Worm (Caenorhabditis elegans) whole organism, L1 larva: Measurements from ENCODE around the gene hlh-28.

Experiments
- C04F5.9 ChIP-seq: sonication (generic microtip); optimal IDR thresholded peaks from 2 replicates; lab custom pipeline; 2016; ENCODE audit warnings: missing genetic modification characterization, missing compliant biosample characterization
- C34B4.2 ChIP-seq: sonication (generic microtip); optimal IDR thresholded peaks from 2 replicates; lab custom pipeline; 2017; ENCODE audit warnings: mild to moderate bottlenecking, missing genetic modification characterization, missing compliant biosample characterization
- Y116A8C.19 ChIP-seq: sonication (generic microtip); optimal IDR thresholded peaks from 2 replicates; lab custom pipeline; 2016; ENCODE audit warnings: missing compliant biosample characterization, missing genetic modification characterization, borderline replicate concordance
- aha-1 ChIP-seq: fragments of 150-350 bp; optimal IDR thresholded peaks from 2 replicates; lab custom pipeline; 2014; ENCODE audit warnings: missing biosample characterization, missing genetic modification characterization
- aly-2 ChIP-seq: fragments of 150-350 bp; optimal IDR thresholded peaks from 2 replicates; lab custom pipeline; 2014; ENCODE audit warnings: missing biosample characterization, missing genetic modification characterization
- blmp-1 ChIP-seq: fragments of 150-350 bp; optimal IDR thresholded peaks from 2 replicates; lab custom pipeline; 2014; ENCODE audit warnings: missing biosample characterization, missing genetic modification characterization
- ceh-88 ChIP-seq: fragments of 200-800 bp; sonication (Bioruptor generic); IDR thresholded peaks from 2 replicates; pipeline ENCODE4 v1.3.6; 2022; ENCODE audit warnings: missing genetic modification characterization, missing compliant biosample characterization
- ces-1 ChIP-seq: fragments of 150-350 bp; optimal IDR thresholded peaks from 2 replicates; lab custom pipeline; 2014; ENCODE audit warnings: missing biosample characterization, missing genetic modification reagents, missing genetic modification characterization
- dpl-1 ChIP-seq, 3 experiments: fragments of 150-350 bp in 2 of 3; sonication (generic microtip) in 1 of 3; optimal IDR thresholded peaks; 2 replicates each; lab custom pipeline; 2014 to 2017; ENCODE audit warnings: missing biosample characterization in 3 of 3, missing genetic modification characterization in 3 of 3, missing genetic modification reagents in 3 of 3
- efl-1 ChIP-seq, 4 experiments: fragments of 150-350 bp; optimal IDR thresholded peaks in 3 of 4; peaks in 1 of 4; 1 replicate in 1 of 4; 2 replicates in 3 of 4; lab custom pipeline; 2014; ENCODE audit warnings: missing biosample characterization in 2 of 4, missing genetic modification characterization in 2 of 4, missing genetic modification reagents in 2 of 4
- efl-3 ChIP-seq: fragments of 200-800 bp; sonication (Bioruptor generic); optimal IDR thresholded peaks from 2 replicates; lab custom pipeline; 2018; ENCODE audit warnings: mild to moderate bottlenecking, missing genetic modification characterization, missing compliant biosample characterization
- elt-2 ChIP-seq: sonication (generic microtip); optimal IDR thresholded peaks from 2 replicates; lab custom pipeline; 2016; ENCODE audit warnings: missing genetic modification characterization, mild to moderate bottlenecking, inconsistent platforms, missing compliant biosample characterization, missing genetic modification reagents
- ets-5 ChIP-seq: fragments of 200-800 bp; sonication (Bioruptor generic); IDR thresholded peaks from 2 replicates; pipeline ENCODE4 v1.3.6; 2022; ENCODE audit warnings: missing genetic modification characterization, missing compliant biosample characterization
- fkh-4 ChIP-seq: sonication (generic microtip); optimal IDR thresholded peaks from 2 replicates; lab custom pipeline; 2016; ENCODE audit warnings: missing compliant biosample characterization, missing genetic modification characterization, borderline replicate concordance
- fkh-8 ChIP-seq: sonication (generic microtip); optimal IDR thresholded peaks from 2 replicates; lab custom pipeline; 2016; ENCODE audit warnings: mild to moderate bottlenecking, missing genetic modification characterization, missing compliant biosample characterization
- fos-1 ChIP-seq: fragments of 150-350 bp; optimal IDR thresholded peaks from 2 replicates; lab custom pipeline; 2014; ENCODE audit warnings: missing biosample characterization, missing genetic modification characterization
- grh-1 ChIP-seq: fragments of 200-800 bp; sonication (Bioruptor generic); IDR thresholded peaks from 2 replicates; pipeline ENCODE4 v1.3.6; 2022; ENCODE audit warnings: missing genetic modification reagents, missing genetic modification characterization, missing compliant biosample characterization
- hlh-4 ChIP-seq: sonication (generic microtip); optimal IDR thresholded peaks from 2 replicates; lab custom pipeline; 2016; ENCODE audit warnings: mild to moderate bottlenecking, missing genetic modification characterization, missing compliant biosample characterization
- hpl-2 ChIP-seq: fragments of 150-350 bp; optimal IDR thresholded peaks from 2 replicates; lab custom pipeline; 2014; ENCODE audit warnings: missing biosample characterization, missing genetic modification reagents, missing genetic modification characterization
- isw-1 ChIP-seq: fragments of 200-800 bp; sonication (Bioruptor generic); IDR thresholded peaks from 2 replicates; pipeline ENCODE4 v1.3.6; 2022; ENCODE audit warnings: missing genetic modification characterization, missing compliant biosample characterization
- jun-1 ChIP-seq: fragments of 150-350 bp; optimal IDR thresholded peaks from 2 replicates; lab custom pipeline; 2014; ENCODE audit warnings: missing biosample characterization, missing genetic modification reagents, missing genetic modification characterization
- lin-14 ChIP-seq: fragments of 200-800 bp; sonication (Bioruptor generic); optimal IDR thresholded peaks from 2 replicates; lab custom pipeline; 2018; ENCODE audit warnings: mild to moderate bottlenecking, missing genetic modification characterization, moderate library complexity, missing compliant biosample characterization
- lin-35 ChIP-seq, 2 experiments: fragments of 150-350 bp; optimal IDR thresholded peaks; 2 replicates each; lab custom pipeline; 2014; ENCODE audit warnings: missing biosample characterization in 2 of 2, missing genetic modification characterization in 2 of 2, missing genetic modification reagents in 2 of 2
- lsy-2 ChIP-seq, 2 experiments: fragments of 150-350 bp; optimal IDR thresholded peaks; 2 replicates each; lab custom pipeline; 2014; ENCODE audit warnings: missing biosample characterization in 2 of 2, missing genetic modification characterization in 2 of 2
- mab-9 ChIP-seq: fragments of 200-800 bp; sonication (Bioruptor generic); IDR thresholded peaks from 2 replicates; pipeline ENCODE4 v1.3.6; 2022; ENCODE audit warnings: missing genetic modification reagents, missing genetic modification characterization, missing compliant biosample characterization
- mef-2 ChIP-seq: fragments of 150-350 bp; optimal IDR thresholded peaks from 2 replicates; lab custom pipeline; 2014; ENCODE audit warnings: missing biosample characterization, missing genetic modification characterization
- mep-1 ChIP-seq: fragments of 150-350 bp; optimal IDR thresholded peaks from 2 replicates; lab custom pipeline; 2014; ENCODE audit warnings: missing biosample characterization, missing genetic modification characterization
- nhr-12 ChIP-seq: sonication (generic microtip); optimal IDR thresholded peaks from 2 replicates; lab custom pipeline; 2017; ENCODE audit warnings: missing biosample characterization, missing genetic modification characterization
- nhr-20 ChIP-seq: sonication (generic microtip); optimal IDR thresholded peaks from 2 replicates; lab custom pipeline; 2016; ENCODE audit warnings: mild to moderate bottlenecking, missing genetic modification characterization, missing compliant biosample characterization
- nhr-47 ChIP-seq: sonication (generic microtip); optimal IDR thresholded peaks from 2 replicates; lab custom pipeline; 2016; ENCODE audit warnings: mild to moderate bottlenecking, missing genetic modification characterization, moderate library complexity, missing compliant biosample characterization
- nhr-76 ChIP-seq: sonication (generic microtip); optimal IDR thresholded peaks from 2 replicates; lab custom pipeline; 2017; ENCODE audit warnings: missing biosample characterization, missing genetic modification characterization
- nhr-84 ChIP-seq: sonication (generic microtip); optimal IDR thresholded peaks from 2 replicates; lab custom pipeline; 2017; ENCODE audit warnings: missing biosample characterization, missing genetic modification characterization
- nhr-85 ChIP-seq: sonication (generic microtip); peaks from one replicate; lab custom pipeline; 2016; ENCODE audit warnings: missing genetic modification characterization, inconsistent platforms, missing compliant biosample characterization
- pag-3 ChIP-seq: sonication (generic microtip); optimal IDR thresholded peaks from 2 replicates; lab custom pipeline; 2017; ENCODE audit warnings: missing genetic modification characterization, mild to moderate bottlenecking, missing compliant biosample characterization, antibody characterized with exemption, borderline replicate concordance; ENCODE audit not compliant: insufficient read depth
- pqm-1 ChIP-seq: sonication (generic microtip); optimal IDR thresholded peaks from 3 replicates; lab custom pipeline; 2017; ENCODE audit warnings: missing biosample characterization, missing genetic modification characterization
- rnt-1 ChIP-seq: sonication (generic microtip); optimal IDR thresholded peaks from 2 replicates; lab custom pipeline; 2016; ENCODE audit warnings: mild to moderate bottlenecking, missing genetic modification characterization, moderate library complexity, missing compliant biosample characterization
- skn-1 ChIP-seq: fragments of 150-350 bp; optimal IDR thresholded peaks from 2 replicates; lab custom pipeline; 2014; ENCODE audit warnings: missing biosample characterization, missing genetic modification characterization
- snpc-4 ChIP-seq: fragments of 150-350 bp; optimal IDR thresholded peaks from 2 replicates; lab custom pipeline; 2014; ENCODE audit warnings: missing biosample characterization, missing genetic modification characterization
- snu-23 ChIP-seq: sonication (generic microtip); optimal IDR thresholded peaks from 2 replicates; lab custom pipeline; 2016; ENCODE audit warnings: missing genetic modification characterization, missing compliant biosample characterization
- sox-4 ChIP-seq: sonication (generic microtip); optimal IDR thresholded peaks from 2 replicates; lab custom pipeline; 2016; ENCODE audit warnings: missing genetic modification characterization, missing compliant biosample characterization
- sup-37 ChIP-seq: fragments of 200-800 bp; sonication (Bioruptor generic); optimal IDR thresholded peaks from 2 replicates; lab custom pipeline; 2018; ENCODE audit warnings: mild to moderate bottlenecking, missing genetic modification characterization, missing compliant biosample characterization
- swsn-7 ChIP-seq: sonication (generic microtip); optimal IDR thresholded peaks from 2 replicates; lab custom pipeline; 2016; ENCODE audit warnings: missing genetic modification characterization, missing compliant biosample characterization
- tbx-2 ChIP-seq: sonication (generic microtip); optimal IDR thresholded peaks from 2 replicates; lab custom pipeline; 2016; ENCODE audit warnings: missing genetic modification characterization, missing compliant biosample characterization
- unc-130 ChIP-seq: fragments of 150-350 bp; optimal IDR thresholded peaks from 2 replicates; lab custom pipeline; 2017; ENCODE audit warnings: missing biosample characterization, missing genetic modification characterization, inconsistent platforms
- unc-30 ChIP-seq: sonication (generic microtip); optimal IDR thresholded peaks from 2 replicates; lab custom pipeline; 2017; ENCODE audit warnings: missing biosample characterization, missing genetic modification characterization
- unc-86 ChIP-seq: sonication (generic microtip); optimal IDR thresholded peaks from 2 replicates; lab custom pipeline; 2016; ENCODE audit warnings: missing genetic modification characterization, missing compliant biosample characterization
- unc-98 ChIP-seq: fragments of 200-800 bp; sonication (Bioruptor generic); IDR thresholded peaks from 2 replicates; pipeline ENCODE4 v1.3.6; 2022; ENCODE audit warnings: missing genetic modification characterization, missing compliant biosample characterization
- xbp-1 ChIP-seq: sonication (generic microtip); optimal IDR thresholded peaks from 2 replicates; lab custom pipeline; 2016; ENCODE audit warnings: missing genetic modification characterization, missing compliant biosample characterization
- zag-1 ChIP-seq: fragments of 150-350 bp; optimal IDR thresholded peaks from 2 replicates; lab custom pipeline; 2014; ENCODE audit warnings: missing biosample characterization, missing genetic modification characterization
- zip-4 ChIP-seq: fragments of 200-800 bp; sonication (Bioruptor generic); optimal IDR thresholded peaks from 2 replicates; lab custom pipeline; 2018; ENCODE audit warnings: mild to moderate bottlenecking, missing genetic modification characterization, moderate library complexity, missing compliant biosample characterization
- ztf-11 ChIP-seq, 2 experiments: sonication (generic microtip); optimal IDR thresholded peaks; 2 replicates each; lab custom pipeline; 2016 to 2017; ENCODE audit warnings: missing genetic modification characterization in 2 of 2, missing biosample characterization in 1 of 2, missing compliant biosample characterization in 1 of 2
- ztf-4 ChIP-seq: fragments of 150-350 bp; optimal IDR thresholded peaks from 2 replicates; lab custom pipeline; 2014; ENCODE audit warnings: missing biosample characterization, missing genetic modification characterization

hlh-28 gene

ce11 chrX:17505547-17506181 lies 45.2 kb upstream of the hlh-28 start (continued):
- TF ChIP-seq hpl-2 (peak; percentile 57), sox-4 (peak; percentile 47), ztf-4 (tag; lab: Kevin White, UChicago) (peak; percentile 79), sup-37 (GFP tag; lab: Kevin White, UChicago) (peak; percentile 79), pqm-1 (tag; lab: Kevin White, UChicago) (no peak), nhr-47 (peak; percentile 92), nhr-12 (tag; lab: Kevin White, UChicago) (no peak), fkh-4 (peak; percentile 37), efl-1 (optimal IDR thresholded peaks at IDR 0.05; lab: Kevin White, UChicago) (peak; percentile 60 to 72), efl-1 (GFP tag; optimal IDR thresholded peaks at IDR 0.05 in 1 of 2; lab: Kevin White, UChicago) (no peak), skn-1 (peak; percentile 74), nhr-76 (tag; lab: Kevin White, UChicago) (no peak), isw-1 (peak; percentile 63), jun-1 (tag; lab: Kevin White, UChicago) (no peak), tbx-2 (tag; lab: Kevin White, UChicago) (peak; percentile 93), rnt-1 (tag; lab: Kevin White, UChicago) (peak; percentile 91), zip-4 (GFP tag; lab: Kevin White, UChicago) (peak; percentile 57), ztf-11 (tag; optimal IDR thresholded peaks at IDR 0.05; lab: Kevin White, UChicago) (no peak), snpc-4 (tag; lab: Kevin White, UChicago) (peak; percentile 62), lsy-2 (tag; optimal IDR thresholded peaks at IDR 0.05; lab: Kevin White, UChicago) (peak; percentile 79 to 84), C34B4.2 (tag; lab: Kevin White, UChicago) (no peak), ces-1 (GFP tag; lab: Kevin White, UChicago) (no peak), nhr-84 (no peak), efl-3 (GFP tag; lab: Kevin White, UChicago) (no peak), grh-1 (GFP tag; lab: Robert Waterston, UW) (peak; percentile 72), lin-14 (GFP tag; lab: Kevin White, UChicago) (peak; percentile 100), nhr-85 (tag; lab: Kevin White, UChicago) (peak; percentile 98), aly-2 (no peak), blmp-1 (tag; lab: Kevin White, UChicago) (peak; percentile 43), fkh-8 (peak; percentile 70), aha-1 (tag; lab: Kevin White, UChicago) (no peak), Y116A8C.19 (tag; lab: Kevin White, UChicago) (no peak), swsn-7 (tag; lab: Kevin White, UChicago) (peak; percentile 94), fos-1 (peak; percentile 79), dpl-1 (GFP tag; optimal IDR thresholded peaks at IDR 0.05; lab: Kevin White, UChicago) (peak; percentile 20 to 42 (median 40)), xbp-1 (tag; lab: Kevin White, UChicago) (peak; percentile 84), pag-3 (tag; lab: Kevin White, UChicago) (peak; percentile 63), elt-2 (peak; percentile 77), zag-1 (tag; lab: Kevin White, UChicago) (peak; percentile 59), unc-98 (peak; percentile 56; the same call in 1 of the 2 replicates), mab-9 (0 out of 2 replicates have a peak, but pooled peaks have one; percentile 16), unc-86 (peak; percentile 93), mep-1 (tag; lab: Kevin White, UChicago) (peak; percentile 89), unc-30 (tag; lab: Kevin White, UChicago) (no peak), unc-130 (tag; lab: Kevin White, UChicago) (peak; percentile 38), mef-2 (tag; lab: Kevin White, UChicago) (peak; percentile 80), lin-35 (GFP tag; optimal IDR thresholded peaks at IDR 0.05; lab: Kevin White, UChicago) (peak; percentile 62 to 71), snu-23 (GFP tag; lab: Kevin White, UChicago) (peak; percentile 95), C04F5.9 (tag; lab: Kevin White, UChicago) (peak; percentile 34), nhr-20 (tag; lab: Kevin White, UChicago) (peak; percentile 99), ceh-88 (GFP tag; lab: Robert Waterston, UW) (peak; percentile 46; the same call in 1 of the 2 replicates), hlh-4 (tag; lab: Kevin White, UChicago) (no peak), ets-5 (GFP tag; lab: Robert Waterston, UW) (no peak)
